Worm (Caenorhabditis elegans) whole organism, midembryonic: ENCODE measurements around the gene F39F10.4.

Source experiments
- T22C8.4 ChIP-seq: fragments of 200-800 bp; sonication (Bioruptor generic); IDR thresholded peaks from 2 replicates; pipeline ENCODE4 v1.3.6; 2022; ENCODE audit warnings: missing genetic modification characterization, missing compliant biosample characterization
- cog-1 ChIP-seq: sonication (generic microtip); optimal IDR thresholded peaks from 2 replicates; lab custom pipeline; 2016; ENCODE audit warnings: missing genetic modification characterization, missing compliant biosample characterization
- flt-1 ChIP-seq: fragments of 200-800 bp; sonication (Bioruptor generic); IDR thresholded peaks from 2 replicates; pipeline ENCODE4 v1.3.6; 2022; ENCODE audit warnings: missing genetic modification characterization, missing compliant biosample characterization
- med-1 ChIP-seq: sonication (generic microtip); optimal IDR thresholded peaks from 2 replicates; lab custom pipeline; 2017; ENCODE audit warnings: missing genetic modification characterization, mild to moderate bottlenecking, missing compliant biosample characterization, antibody characterized with exemption, missing genetic modification reagents; ENCODE audit not compliant: insufficient read depth
- tab-1 ChIP-seq: fragments of 200-800 bp; sonication (Bioruptor generic); IDR thresholded peaks from 2 replicates; pipeline ENCODE4 v1.3.6; 2022; ENCODE audit warnings: missing genetic modification characterization, missing compliant biosample characterization
- ztf-29 ChIP-seq: fragments of 200-800 bp; sonication (Bioruptor generic); IDR thresholded peaks from 2 replicates; pipeline ENCODE4 v1.3.6; 2022; ENCODE audit warnings: missing genetic modification reagents, missing genetic modification characterization, missing compliant biosample characterization

- TF ChIP-seq tab-1 (GFP tag; lab: Robert Waterston, UW) (no peak), flt-1 (GFP tag; lab: Robert Waterston, UW) (no peak), ztf-29 (GFP tag; lab: Robert Waterston, UW) (no peak), med-1 (GFP tag; lab: Kevin White, UChicago) (no peak), cog-1 (tag; lab: Kevin White, UChicago) (no peak), T22C8.4 (no peak)
Measured at ce11 chrX:16925343-16925742, 21.8 kb upstream of the F39F10.4 start.
